Fruit fly (Drosophila melanogaster) S2 (cell line): Measurements from ENCODE around the gene dop.

ENCODE experiments used
- CG8478 ChIP-seq: fragments of >200 bp; optimal IDR thresholded peaks from 2 replicates; lab custom pipeline; 2018
- CTCF ChIP-seq, 2 experiments: fragments of >200 bp; optimal IDR thresholded peaks; 2 replicates each; lab custom pipeline; 2018

- TF ChIP-seq CTCF (optimal IDR thresholded peaks at IDR 0.05; lab: Kevin White, UChicago) (no peak), CG8478 (lab: Kevin White, UChicago) (no peak)
Measured at dm6 chr3L:15589746-15590145, 23.9 kb downstream of the dop start.
